Worm (Caenorhabditis elegans): ENCODE results near the gene try-5.

DNA sequence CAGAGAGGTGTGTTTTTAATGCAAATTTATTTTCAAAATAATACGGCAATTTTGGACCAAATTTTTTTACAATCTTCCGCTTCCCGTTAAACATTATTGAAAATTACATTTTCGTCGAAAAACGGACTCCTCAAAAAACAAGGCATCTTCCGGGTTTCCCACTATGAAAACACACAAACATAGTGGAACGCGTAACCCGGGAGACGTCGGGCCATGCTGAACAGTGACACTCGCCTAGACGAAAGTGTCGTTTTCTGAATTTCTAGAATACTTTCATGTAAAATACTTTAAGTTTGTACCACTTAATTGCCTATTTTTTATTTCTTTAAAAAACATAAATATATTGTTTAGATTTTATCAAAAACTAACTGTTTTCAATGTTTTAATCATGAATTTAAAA, 45.1 kb downstream of the try-5 start:
- TF ChIP-seq hmbx-1 (tag; optimal IDR thresholded peaks at IDR 0.05) (no peak), ama-1 (optimal IDR thresholded peaks at IDR 0.05) (no peak), aly-1 (tag; optimal IDR thresholded peaks at IDR 0.05) (no peak), flt-1 (GFP tag; IDR thresholded peaks at IDR 0.05) (no peak), ceh-13 (GFP tag; optimal IDR thresholded peaks at IDR 0.05) (no peak), F13C5.2 (tag; optimal IDR thresholded peaks at IDR 0.05) (no peak), ets-7 (tag; optimal IDR thresholded peaks at IDR 0.05) (no peak), hnd-1 (tag; optimal IDR thresholded peaks at IDR 0.05) (no peak), tbx-11 (GFP tag; IDR thresholded peaks at IDR 0.05) (no peak), ceh-36 (tag; optimal IDR thresholded peaks at IDR 0.05) (no peak), pes-1 (GFP tag; IDR thresholded peaks at IDR 0.05) (no peak)

All from whole organism, early embryonic.